Fruit fly (Drosophila melanogaster): ENCODE results near the gene APC4.
A peak's percentile ranks its signal among the peaks of the same experiment; 100 is the strongest.
"Not testable (repeated sequence)": the region's sequence is repeated elsewhere in the genome, so short reads cannot be mapped to it uniquely, and the experiment has no call there.

Gene APC4

DNA sequence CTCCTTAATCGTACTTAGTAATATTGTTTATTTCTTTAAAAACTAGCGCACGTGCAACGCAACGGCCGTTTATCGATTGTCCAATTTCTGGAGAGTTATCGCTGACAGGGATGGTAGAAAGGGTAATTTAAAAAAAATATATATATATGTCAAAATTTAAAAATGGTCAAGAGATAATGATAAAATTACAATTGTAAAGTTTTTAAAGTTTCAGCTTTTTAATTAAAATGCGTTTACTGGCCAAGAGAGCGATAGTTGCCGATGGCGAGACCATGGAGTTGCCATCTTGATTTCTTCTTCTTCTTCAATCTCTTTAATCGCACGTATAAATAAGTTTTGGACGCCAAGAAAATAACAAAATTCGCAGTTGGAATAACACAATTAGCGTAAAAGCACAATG lies 1.8 kb upstream of the APC4 start, which contains the start of the genes CG7246 and HP1b:
Gene CG7246, minus strand, starts transcription at position 96 of the 400 bp plus-strand sequence.
Gene HP1b, plus strand, starts transcription at position 102 of the 400 bp plus-strand sequence.
- TF ChIP-seq CG8301 (tag; optimal IDR thresholded peaks at IDR 0.05) (peak; percentile 26), CG4496 (GFP tag; IDR thresholded peaks at IDR 0.05) (peak; percentile 79), CG17806 (tag; optimal IDR thresholded peaks at IDR 0.05) (peak; percentile 67), CG12605 (GFP tag; IDR thresholded peaks at IDR 0.05) (0 out of 2 replicates have a peak, but pooled peaks have one; percentile 15), D1 (tag; optimal IDR thresholded peaks at IDR 0.05) (no peak), CG9948 (tag; optimal IDR thresholded peaks at IDR 0.05) (peak; percentile 37), rn (GFP tag; IDR thresholded peaks at IDR 0.05) (peak; percentile 38; the same call in 1 of the 2 replicates), CG14655 (GFP tag; optimal IDR thresholded peaks at IDR 0.05) (no peak), gl (tag; optimal IDR thresholded peaks at IDR 0.05) (no peak), Pif1A (GFP tag; optimal IDR thresholded peaks at IDR 0.05) (peak; percentile 65), CG13204 (GFP tag; optimal IDR thresholded peaks at IDR 0.05) (no peak), CG8159 (tag; optimal IDR thresholded peaks at IDR 0.05) (peak; percentile 52), CG32121 (GFP tag; IDR thresholded peaks at IDR 0.05) (peak; percentile 55; the same call in 1 of the 2 replicates), Snoo (tag; optimal IDR thresholded peaks at IDR 0.05) (peak; percentile 45), CG34367 (tag; optimal IDR thresholded peaks at IDR 0.05) (peak; percentile 18), EcR (GFP tag; optimal IDR thresholded peaks at IDR 0.05) (no peak), Ets98B (GFP tag; IDR thresholded peaks at IDR 0.05) (peak; percentile 81), Pif1B (GFP tag; optimal IDR thresholded peaks at IDR 0.05) (peak; percentile 59), CG10348 (GFP tag; IDR thresholded peaks at IDR 0.05) (no peak), CG15710 (tag; optimal IDR thresholded peaks at IDR 0.05) (peak; percentile 62), fd96Ca (GFP tag; IDR thresholded peaks at IDR 0.05) (peak; percentile 76)

DNA sequence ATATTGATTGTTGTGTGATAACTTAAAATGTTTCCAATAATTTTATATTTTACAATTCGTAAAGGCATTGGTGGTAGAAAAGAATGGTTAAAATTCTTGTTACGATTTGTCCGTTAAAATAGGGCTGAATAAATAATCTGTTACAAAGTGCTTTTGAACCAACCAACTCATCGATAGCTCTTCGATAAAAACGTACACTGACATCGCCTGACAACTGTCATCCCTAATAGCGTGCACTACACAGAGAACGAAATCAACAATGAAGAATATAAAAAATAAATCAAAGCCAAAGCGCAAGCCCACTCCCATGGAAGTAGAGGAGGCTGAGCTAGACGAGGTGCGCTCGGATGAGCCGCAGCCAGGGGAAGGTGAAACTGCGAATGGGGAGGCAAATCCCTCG lies 3.0 kb downstream of the APC4 start, which contains the start of gene CG32708:
Gene CG32708, plus strand, starts transcription at position 207 of the 400 bp plus-strand sequence.
- TF ChIP-seq CG8159 (tag; optimal IDR thresholded peaks at IDR 0.05): no peak
- no peak for TF ChIP-seq CG32121 (GFP tag; IDR thresholded peaks at IDR 0.05)
- no peak for TF ChIP-seq Ets98B (GFP tag; IDR thresholded peaks at IDR 0.05)
- no peak for TF ChIP-seq CG15710 (tag; optimal IDR thresholded peaks at IDR 0.05)
- TF ChIP-seq CG17806 (tag; optimal IDR thresholded peaks at IDR 0.05): no peak
- no peak for TF ChIP-seq D1 (tag; optimal IDR thresholded peaks at IDR 0.05)
- TF ChIP-seq CG4496 (GFP tag; IDR thresholded peaks at IDR 0.05): no peak

DNA sequence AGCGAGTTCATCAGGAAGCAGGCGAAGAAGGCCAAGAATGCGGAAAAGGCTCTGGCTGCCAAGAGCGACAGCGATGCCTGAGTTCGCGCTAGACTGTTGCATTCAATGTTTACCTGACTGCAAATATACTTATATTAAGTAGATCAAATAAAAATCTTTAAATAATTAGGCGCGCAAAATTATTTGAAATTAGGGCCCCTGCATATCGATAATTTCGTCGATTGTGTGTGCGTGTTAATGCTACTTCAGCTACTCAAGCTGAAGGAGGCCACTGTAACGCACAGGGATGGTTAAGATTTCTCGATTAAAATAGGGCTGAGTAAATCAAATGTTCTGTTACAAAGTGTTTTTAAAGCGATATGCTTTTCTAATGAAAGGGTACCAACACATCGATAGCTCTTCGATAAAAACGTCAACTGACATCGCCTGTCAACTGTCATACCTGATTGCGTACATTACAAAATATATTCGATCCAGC lies 4.0 kb downstream of the APC4 start, which contains the start of gene CG32706:
Gene CG32706, plus strand, starts transcription at position 428 of the 478 bp plus-strand sequence.
- not testable (repeated sequence) for TF ChIP-seq rn, Ets98B, CG12605 (GFP tag; IDR thresholded peaks at IDR 0.05)

DNA sequence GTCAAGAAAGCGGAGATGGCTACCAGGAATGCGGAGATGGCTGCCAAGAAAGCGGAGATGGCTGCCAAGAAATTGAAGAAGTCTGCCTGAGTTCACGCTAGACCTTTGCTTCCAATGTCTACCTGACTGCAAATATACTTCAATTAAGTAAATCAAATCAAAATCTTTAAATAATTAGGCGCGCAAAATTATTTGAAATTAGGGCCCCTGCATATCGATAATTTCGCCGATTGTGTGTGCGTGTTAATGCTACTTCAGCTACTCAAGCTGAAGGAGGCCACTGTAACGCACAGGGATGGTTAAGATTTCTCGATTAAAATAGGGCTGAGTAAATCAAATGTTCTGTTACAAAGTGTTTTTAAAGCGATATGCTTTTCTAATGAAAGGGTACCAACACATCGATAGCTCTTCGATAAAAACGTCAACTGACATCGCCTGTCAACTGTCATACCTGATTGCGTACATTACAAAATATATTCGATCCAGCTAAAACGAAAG lies 5.2 kb downstream of the APC4 start, which contains the start of gene CG6999:
Gene CG6999, plus strand, starts transcription at position 448 of the 498 bp plus-strand sequence.
- TF ChIP-seq CG34367 (tag; optimal IDR thresholded peaks at IDR 0.05); Pif1A (GFP tag; optimal IDR thresholded peaks at IDR 0.05); Pif1B (GFP tag; optimal IDR thresholded peaks at IDR 0.05): not testable (repeated sequence)

DNA sequence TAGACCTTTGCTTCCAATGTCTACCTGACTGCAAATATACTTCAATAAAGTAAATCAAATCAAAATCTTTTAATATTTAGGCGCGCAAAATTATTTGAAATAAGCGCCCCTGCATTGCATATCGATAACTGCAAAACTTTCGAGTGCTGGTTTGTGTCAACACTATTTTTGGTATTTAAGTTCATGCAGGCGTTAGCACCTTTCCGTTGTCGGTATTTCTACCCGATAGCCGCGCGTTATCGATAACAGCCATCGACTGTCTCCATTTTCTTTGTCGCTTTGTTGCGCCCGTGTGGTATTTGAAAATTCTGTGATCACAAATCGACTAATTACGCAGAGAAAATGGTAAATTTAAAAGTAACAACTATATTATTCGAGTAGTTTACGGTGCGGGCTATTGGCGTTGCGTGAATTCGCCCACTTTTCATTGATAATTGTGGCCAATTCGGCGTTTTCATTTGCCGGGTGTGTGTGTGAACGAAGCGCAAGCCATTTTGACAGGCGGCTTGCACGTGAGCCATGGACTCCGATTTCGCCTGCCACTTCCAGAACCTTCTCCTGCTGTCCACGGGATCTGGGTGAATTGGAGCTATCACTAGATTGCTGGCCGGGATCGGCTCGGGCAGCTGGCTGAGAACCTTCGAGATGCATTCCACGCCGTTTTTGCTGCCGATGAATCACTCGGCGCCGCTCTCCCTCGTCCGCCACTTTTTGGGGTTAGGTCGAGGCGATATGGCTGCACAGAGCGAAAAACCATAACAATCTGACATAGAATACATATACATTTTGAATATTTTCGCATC lies 6.7 kb downstream of the APC4 start, which contains the start of gene CCT2:
Gene CCT2, plus strand, starts transcription at position 260 of the 803 bp plus-strand sequence.
- TF ChIP-seq Snoo (tag; optimal IDR thresholded peaks at IDR 0.05) (no peak), fd96Ca (GFP tag; IDR thresholded peaks at IDR 0.05) (peak; percentile 10; the same call in 1 of the 3 replicates), CG15710 (tag; optimal IDR thresholded peaks at IDR 0.05) (no peak), CG17806 (tag; optimal IDR thresholded peaks at IDR 0.05) (no peak), rn (GFP tag; IDR thresholded peaks at IDR 0.05) (no peak)

DNA sequence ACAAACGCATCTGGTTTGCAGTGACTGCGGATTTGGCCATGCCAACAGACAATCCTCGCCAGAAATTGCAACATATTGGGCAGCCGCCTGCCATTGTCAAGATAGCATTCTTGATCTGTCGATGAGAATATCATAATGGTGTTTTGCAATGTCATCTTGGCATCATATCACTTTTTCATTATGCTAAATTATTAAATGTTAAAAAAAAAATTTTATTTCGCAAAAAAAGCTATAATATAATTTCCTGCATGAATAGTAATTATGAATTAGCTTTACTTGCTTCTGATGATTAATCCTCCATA lies 7.3 kb downstream of the APC4 start:
- TF ChIP-seq CG14655 (GFP tag; optimal IDR thresholded peaks at IDR 0.05) (no peak), gl (tag; optimal IDR thresholded peaks at IDR 0.05) (no peak), CG12605 (GFP tag; IDR thresholded peaks at IDR 0.05) (no peak), CG15710 (tag; optimal IDR thresholded peaks at IDR 0.05) (no peak), Ets98B (GFP tag; IDR thresholded peaks at IDR 0.05) (no peak), rn (GFP tag; IDR thresholded peaks at IDR 0.05) (no peak), CG8159 (tag; optimal IDR thresholded peaks at IDR 0.05) (no peak), fd96Ca (GFP tag; IDR thresholded peaks at IDR 0.05) (no peak), Pif1A (GFP tag; optimal IDR thresholded peaks at IDR 0.05) (no peak), CG8301 (tag; optimal IDR thresholded peaks at IDR 0.05) (no peak), CG17806 (tag; optimal IDR thresholded peaks at IDR 0.05) (no peak), CG32121 (GFP tag; IDR thresholded peaks at IDR 0.05) (no peak), Snoo (tag; optimal IDR thresholded peaks at IDR 0.05) (no peak), D1 (tag; optimal IDR thresholded peaks at IDR 0.05) (no peak), CG10348 (GFP tag; IDR thresholded peaks at IDR 0.05) (no peak), CG34367 (tag; optimal IDR thresholded peaks at IDR 0.05) (no peak), EcR (GFP tag; optimal IDR thresholded peaks at IDR 0.05) (no peak)
